Worm (Caenorhabditis elegans) whole organism, L4/young adult: ENCODE measurements around the gene srx-3.

Source experiments
- W03F9.2 ChIP-seq: fragments of 150-350 bp; optimal IDR thresholded peaks from 2 replicates; lab custom pipeline; 2014; ENCODE audit warnings: missing biosample characterization, missing genetic modification characterization
- dao-5 ChIP-seq: sonication (generic microtip); optimal IDR thresholded peaks from 2 replicates; lab custom pipeline; 2016; ENCODE audit warnings: missing genotype, missing genetic modification characterization, moderate library complexity, missing compliant biosample characterization
- him-1 ChIP-seq: sonication (generic microtip); optimal IDR thresholded peaks from 2 replicates; lab custom pipeline; 2016; ENCODE audit warnings: missing genotype, missing genetic modification reagents, missing genetic modification characterization, missing compliant biosample characterization

DNA sequence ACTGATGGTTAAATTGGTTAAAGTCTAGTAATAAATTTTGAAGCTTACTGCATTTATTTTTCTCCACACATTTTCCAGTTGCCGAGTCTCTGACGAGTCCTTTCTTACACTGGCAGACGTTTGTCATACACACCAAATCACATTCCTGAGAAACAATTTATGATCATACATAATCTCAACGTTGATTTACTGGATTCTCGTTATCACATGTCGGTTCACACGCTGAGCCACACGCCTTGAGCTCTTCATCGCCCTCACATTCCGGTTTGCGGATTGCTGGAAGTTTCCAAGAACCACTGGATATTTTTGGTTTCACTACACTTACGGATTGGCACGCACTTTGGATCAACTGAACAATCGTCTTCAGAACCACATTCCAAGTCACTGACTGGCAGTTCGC lies 50.3 kb downstream of the srx-3 start:
- no peak for TF ChIP-seq him-1 (tag; lab: Kevin White, UChicago)
- no peak for TF ChIP-seq dao-5 (tag; lab: Kevin White, UChicago)
- TF ChIP-seq W03F9.2 (tag; lab: Kevin White, UChicago): no peak
